Fruit fly (Drosophila melanogaster): Measurements from ENCODE around the gene CG17030.

CG17030 gene

DNA sequence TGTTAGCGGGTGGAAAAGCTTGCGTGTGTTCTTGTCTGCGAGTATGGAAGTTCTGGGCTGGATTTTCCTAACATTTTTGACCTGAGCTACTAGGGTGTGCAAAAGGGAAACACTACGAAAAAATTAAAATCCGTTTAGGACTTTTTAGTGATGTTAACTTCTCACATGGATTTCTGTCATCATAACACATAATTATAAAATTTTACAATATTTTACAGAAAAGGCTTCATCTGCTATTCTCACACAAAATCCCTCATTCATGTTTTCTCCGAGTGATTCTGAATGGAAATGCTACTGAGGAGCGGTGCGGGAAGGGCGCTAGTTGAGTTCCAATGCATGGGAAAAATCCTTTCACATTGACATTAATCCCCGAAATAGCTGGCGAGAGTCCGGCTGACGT, at the start of gene CG17030:
Gene CG17030 (minus strand): TSS at position 101 of the 400 bp plus-strand sequence.
- no peak for TF ChIP-seq noc (tag; optimal IDR thresholded peaks at IDR 0.05)

DNA sequence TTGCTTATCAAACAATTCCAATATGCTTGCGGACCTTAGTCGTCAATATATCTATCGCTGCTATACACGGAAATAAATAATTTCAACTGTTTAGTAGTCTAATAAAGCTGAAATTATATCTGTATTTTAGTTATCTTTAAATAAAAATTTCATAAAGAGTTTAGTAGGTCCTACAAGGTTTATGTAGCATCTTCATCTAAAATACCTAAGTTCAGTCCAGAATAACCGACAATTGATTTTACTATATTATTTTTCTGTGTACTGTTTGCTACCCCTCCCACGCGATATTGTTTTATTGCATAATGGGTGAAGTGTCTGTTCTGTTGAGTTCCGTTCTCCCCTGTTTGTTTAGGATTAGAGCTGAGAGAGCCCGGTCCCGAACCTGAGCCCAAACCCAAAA, 37.0 kb upstream of the CG17030 start:
- TF ChIP-seq noc (tag; optimal IDR thresholded peaks at IDR 0.05), result no peak

DNA sequence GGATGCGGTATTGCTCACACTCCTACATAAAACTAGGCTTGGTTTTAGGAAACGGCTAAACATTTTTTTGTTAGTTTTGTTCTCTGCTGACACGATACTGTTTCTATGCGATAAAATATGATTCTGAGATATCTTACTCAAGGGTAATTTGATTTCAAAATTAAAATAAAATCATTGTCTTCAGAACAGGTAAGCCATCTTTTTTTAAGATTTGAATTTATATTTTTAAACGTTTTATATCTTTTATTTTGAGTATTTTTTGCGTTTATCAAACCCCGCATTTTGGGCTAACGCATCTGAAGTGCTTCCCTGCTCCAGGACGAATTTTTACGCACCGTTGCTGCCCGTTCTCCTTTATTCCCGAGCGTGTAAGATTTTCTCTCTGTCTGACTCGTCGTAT, 31.5 kb upstream of the CG17030 start, which contains the start of gene ATPsynCF6L:
Gene ATPsynCF6L (minus strand): TSS at position 101 of the 400 bp plus-strand sequence.
- TF ChIP-seq noc (tag; optimal IDR thresholded peaks at IDR 0.05), result no peak

DNA sequence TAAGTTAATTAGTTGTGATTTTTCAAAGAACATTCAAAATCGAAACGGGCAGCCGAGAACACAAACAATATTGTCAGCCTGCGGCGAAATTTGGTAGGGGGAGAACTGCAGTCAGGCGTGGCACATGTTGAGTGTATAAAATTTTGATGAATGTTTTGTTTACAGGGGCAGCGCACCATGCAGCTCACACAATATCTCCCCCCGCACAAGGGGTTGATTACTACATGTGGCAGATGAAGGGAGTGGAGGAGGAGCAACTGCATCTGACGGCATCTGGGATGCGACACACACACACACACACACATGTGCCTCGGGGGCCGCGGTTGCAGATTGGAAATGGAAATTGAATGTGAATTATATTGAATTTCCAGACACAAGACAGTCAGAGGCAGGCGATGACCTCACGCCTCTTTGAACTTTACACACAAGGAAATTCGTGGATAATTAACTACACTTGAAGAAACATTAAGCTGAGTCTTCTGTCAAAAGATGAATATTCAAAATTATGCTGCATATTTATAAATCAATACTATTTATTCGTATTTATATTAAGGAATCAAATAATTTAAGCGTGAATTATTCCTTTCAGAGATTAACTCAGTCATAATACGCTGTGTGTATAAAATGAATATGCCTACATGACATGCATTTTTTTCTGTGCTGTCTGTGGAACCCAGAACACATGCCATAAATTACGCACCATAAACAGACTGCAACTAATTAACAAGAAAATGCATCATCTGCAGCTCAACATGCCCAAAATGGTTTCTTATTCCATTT, 19.1 kb upstream of the CG17030 start:
- TF ChIP-seq noc (tag; optimal IDR thresholded peaks at IDR 0.05), result no peak

DNA sequence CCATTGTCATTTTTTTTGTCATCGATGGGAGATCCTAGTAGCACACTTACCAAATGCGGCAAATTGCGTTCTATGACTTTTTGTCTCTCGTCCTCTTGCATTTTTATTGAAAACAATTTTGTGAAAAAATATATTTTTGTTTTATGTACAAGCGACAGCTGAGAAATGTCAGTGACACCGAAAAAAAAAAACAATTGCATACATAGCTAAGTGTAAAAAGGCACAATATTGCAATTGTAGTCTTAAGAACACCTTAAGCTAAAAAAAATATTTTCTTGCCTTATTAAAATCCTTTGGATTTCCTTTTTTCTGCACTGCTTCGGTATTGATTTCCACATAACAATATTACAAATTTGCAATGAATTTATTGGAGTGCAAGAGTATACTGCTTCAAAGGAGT, 16.2 kb upstream of the CG17030 start, which contains the start of gene t-Grip128:
Gene t-Grip128 (minus strand): TSS at position 101 of the 400 bp plus-strand sequence.
- TF ChIP-seq noc (tag; optimal IDR thresholded peaks at IDR 0.05), result no peak

DNA sequence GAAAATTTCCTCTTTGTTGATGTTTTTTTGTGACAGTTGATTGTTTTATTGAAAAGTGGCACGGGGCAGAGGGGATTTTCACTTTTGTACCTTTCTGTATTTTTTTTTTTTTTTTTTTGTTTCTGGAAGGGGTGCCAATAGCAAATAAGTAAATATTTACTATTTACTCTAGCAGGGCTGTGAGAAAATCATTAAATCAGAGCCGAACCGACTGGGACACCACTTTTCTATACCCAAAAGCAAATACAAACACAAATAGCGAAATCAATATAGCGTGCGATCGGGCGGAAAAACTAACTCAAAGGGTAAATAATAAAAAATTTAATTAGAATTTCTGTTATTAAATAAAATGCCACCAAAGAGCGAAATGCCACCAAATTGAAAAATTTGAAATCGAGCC, 11.6 kb upstream of the CG17030 start:
- TF ChIP-seq noc (tag; optimal IDR thresholded peaks at IDR 0.05), result no peak

DNA sequence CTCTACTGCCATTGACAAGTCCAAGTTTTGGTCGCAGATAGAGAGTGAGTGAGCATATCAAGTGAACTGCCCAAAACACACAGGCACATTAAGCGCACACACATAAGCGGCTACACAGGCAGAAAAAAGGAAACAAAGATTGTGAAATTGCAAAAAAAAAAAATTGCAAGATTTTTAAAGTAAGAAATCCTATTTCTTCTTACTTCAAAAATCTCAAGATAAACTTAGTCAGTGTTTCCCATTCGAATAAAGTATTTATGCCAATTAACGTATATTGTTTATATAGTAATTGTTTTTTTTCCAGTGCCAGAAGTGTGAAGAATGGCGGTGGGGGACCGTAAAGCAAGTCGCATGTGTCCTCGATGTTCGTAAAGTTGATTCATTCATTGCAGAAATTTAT, 1.6 kb downstream of the CG17030 start:
- no peak for TF ChIP-seq noc (tag; optimal IDR thresholded peaks at IDR 0.05)

DNA sequence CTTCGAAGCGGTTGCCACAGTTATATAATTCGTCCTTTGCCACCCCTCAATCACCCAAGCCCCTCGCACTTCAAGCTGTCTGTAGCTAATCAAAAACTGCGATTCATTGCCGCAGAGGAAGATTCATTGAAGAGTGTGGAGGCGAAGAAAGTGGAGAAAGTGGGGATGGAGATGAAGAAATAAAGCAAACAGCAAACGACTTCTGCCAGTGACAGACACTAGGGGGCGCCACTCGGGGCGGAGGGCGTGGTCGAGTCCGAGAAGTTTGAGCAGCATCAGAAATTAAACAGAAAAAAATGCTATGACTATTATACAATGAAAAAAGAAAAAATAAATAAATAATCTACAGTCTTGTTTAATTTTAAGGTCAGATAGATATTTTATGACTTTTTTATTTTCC, 2.5 kb downstream of the CG17030 start:
- TF ChIP-seq noc (tag; optimal IDR thresholded peaks at IDR 0.05), result no peak

DNA sequence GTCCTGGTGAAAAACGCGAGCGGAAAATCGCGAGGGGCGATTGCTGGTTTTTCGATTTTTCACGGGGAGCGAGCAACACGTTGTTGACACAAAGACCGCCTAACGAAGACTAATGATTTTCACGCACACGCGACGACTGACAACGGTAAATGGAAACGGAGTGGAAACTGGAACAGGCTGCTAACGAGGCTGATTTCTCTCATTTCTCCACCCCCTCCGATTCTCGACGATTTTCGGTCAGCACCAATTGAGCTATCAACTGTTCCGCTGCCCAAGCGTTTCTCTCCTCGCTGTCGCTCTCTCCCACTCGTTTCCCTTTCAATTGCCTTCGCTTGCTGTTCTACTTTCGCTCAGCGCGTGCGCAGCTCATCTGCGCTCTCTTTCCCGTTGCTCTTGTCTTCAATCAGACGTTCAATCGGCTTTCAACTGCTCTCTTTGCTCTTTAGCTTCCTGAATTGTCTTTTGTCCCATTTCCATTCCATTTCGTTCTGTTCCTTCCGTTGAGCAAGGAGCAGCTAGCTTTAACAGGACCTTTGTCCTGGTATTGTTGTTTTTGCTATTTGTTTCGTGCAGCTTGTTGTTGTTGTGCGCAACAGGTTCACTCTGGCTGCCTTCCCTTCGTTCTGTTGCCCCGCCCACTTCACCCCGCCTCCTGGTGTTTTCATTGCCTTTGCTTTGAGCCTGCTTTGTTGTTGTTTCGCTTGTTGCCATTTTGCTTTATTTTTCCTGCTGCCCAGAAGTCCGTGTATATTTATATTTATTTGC, 4.3 kb downstream of the CG17030 start:
- no peak for TF ChIP-seq noc (tag; optimal IDR thresholded peaks at IDR 0.05)

DNA sequence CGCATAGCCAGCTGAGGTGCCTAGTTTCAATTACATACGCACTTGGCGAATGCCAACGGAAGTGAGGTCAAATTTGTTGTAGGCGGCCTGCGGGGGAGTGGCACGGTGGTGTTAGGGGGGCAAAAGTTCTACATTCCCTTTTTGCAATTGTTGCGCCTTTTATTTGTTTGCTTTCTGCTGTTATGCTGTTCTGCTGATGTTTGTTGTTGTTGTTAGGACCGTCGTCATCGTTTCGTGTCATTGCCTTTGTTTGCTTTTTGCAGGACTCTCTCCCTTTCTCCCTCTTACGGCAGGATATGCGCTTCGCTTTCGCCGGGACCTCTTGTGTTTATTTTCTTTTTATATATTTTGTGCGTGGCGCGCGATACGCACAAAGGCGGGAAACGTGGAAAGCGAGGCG, 11.2 kb downstream of the CG17030 start:
- TF ChIP-seq noc (tag; optimal IDR thresholded peaks at IDR 0.05), result no peak

DNA sequence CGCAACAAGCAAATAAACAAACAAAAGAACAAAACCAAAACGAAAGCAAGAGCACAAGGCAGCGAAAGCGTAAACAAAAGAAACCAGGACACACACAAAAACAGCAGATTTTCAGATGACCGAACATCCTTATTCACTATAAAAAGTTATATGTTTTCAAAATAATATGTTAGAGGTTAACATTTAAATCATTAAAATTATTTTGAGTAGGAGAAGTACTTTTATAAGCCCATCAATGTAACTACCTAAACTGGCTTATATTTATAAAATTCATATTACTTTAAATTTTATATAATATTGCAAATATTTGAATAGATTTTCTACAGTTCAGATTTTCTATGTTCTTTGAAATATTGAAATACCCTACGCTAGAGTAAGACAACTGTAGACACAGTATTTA, 13.8 kb downstream of the CG17030 start:
- TF ChIP-seq noc (tag; optimal IDR thresholded peaks at IDR 0.05), result no peak
